Worm (Caenorhabditis elegans) whole organism, L3 larva: ENCODE data around the gene pqn-15.
A peak's percentile ranks its signal among the peaks of the same experiment; 100 is the strongest.

ENCODE experiments used
- ceh-82 ChIP-seq: fragments of 150-350 bp; optimal IDR thresholded peaks from 2 replicates; lab custom pipeline; 2014; ENCODE audit warnings: missing biosample characterization, missing genetic modification characterization
- egl-27 ChIP-seq: sonication (generic microtip); optimal IDR thresholded peaks from 4 replicates; lab custom pipeline; 2017; ENCODE audit warnings: missing biosample characterization, missing genetic modification reagents, missing genetic modification characterization
- nfya-1 ChIP-seq: sonication (generic microtip); optimal IDR thresholded peaks from 2 replicates; lab custom pipeline; 2017; ENCODE audit warnings: missing genetic modification characterization, mild to moderate bottlenecking, missing compliant biosample characterization, antibody characterized with exemption, moderate library complexity; ENCODE audit not compliant: insufficient read depth
- pqm-1 ChIP-seq: fragments of 150-350 bp; optimal IDR thresholded peaks from 2 replicates; lab custom pipeline; 2017; ENCODE audit warnings: missing biosample characterization, missing genetic modification characterization, inconsistent platforms
- skn-1 ChIP-seq: fragments of 150-350 bp; optimal IDR thresholded peaks from 2 replicates; lab custom pipeline; 2014; ENCODE audit warnings: missing biosample characterization, missing genetic modification characterization
- tbx-2 ChIP-seq: sonication (generic microtip); optimal IDR thresholded peaks from 2 replicates; lab custom pipeline; 2016; ENCODE audit warnings: mild to moderate bottlenecking, missing genetic modification characterization, missing compliant biosample characterization
- unc-39 ChIP-seq: sonication (generic microtip); optimal IDR thresholded peaks from 4 replicates; lab custom pipeline; 2017; ENCODE audit warnings: missing biosample characterization, missing genetic modification characterization
- unc-62 ChIP-seq: fragments of 150-350 bp; sonication (generic microtip); optimal IDR thresholded peaks from 4 replicates; lab custom pipeline; 2014; ENCODE audit warnings: missing biosample characterization, missing genetic modification reagents, missing genetic modification characterization

DNA sequence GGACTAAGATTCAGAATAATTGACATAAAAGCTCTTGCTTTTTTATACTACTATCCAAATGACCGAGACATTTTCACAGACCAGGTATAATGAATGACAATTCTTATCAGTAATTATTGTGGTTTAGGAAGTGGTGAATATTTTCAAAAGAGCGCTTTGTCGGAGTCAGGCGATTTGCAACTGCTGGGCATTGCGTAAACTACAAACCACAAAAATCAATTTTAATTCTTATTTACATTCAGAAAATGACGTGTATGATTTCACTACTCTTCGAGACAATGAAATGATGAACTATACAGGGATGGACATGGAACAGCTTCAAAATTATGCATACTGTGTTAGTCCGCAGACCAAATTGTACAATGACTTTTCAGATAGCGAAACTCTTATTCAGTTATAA, 22.3 kb downstream of the pqn-15 start:
- TF ChIP-seq skn-1 (tag; lab: Kevin White, UChicago) (no peak), ceh-82 (tag; lab: Kevin White, UChicago) (no peak), egl-27 (tag; lab: Kevin White, UChicago) (no peak), pqm-1 (tag; lab: Kevin White, UChicago) (peak; percentile 89), nfya-1 (tag; lab: Kevin White, UChicago) (no peak), tbx-2 (tag; lab: Kevin White, UChicago) (no peak), unc-39 (tag; lab: Kevin White, UChicago) (no peak), unc-62 (GFP tag; lab: Kevin White, UChicago) (no peak)
